Fruit fly (Drosophila melanogaster): ENCODE measurements around the gene CG13857.

CG13857 gene

dm6 chr3R:22367126-22368076 is 26.5 kb downstream of the CG13857 start, which contains the start of the genes Polr3F and PyK (continued):
- TF ChIP-seq tap (tag; optimal IDR thresholded peaks at IDR 0.05) = no peak
- TF ChIP-seq Dp (GFP tag; optimal IDR thresholded peaks at IDR 0.05) = peak; percentile 66
- TF ChIP-seq CG14014 (GFP tag; IDR thresholded peaks at IDR 0.05) = peak; percentile 48; the same call in 1 of the 2 replicates
- TF ChIP-seq CG7839 (tag; optimal IDR thresholded peaks at IDR 0.05) = peak; percentile 28
- TF ChIP-seq cas (GFP tag; IDR thresholded peaks at IDR 0.05) = no peak
- TF ChIP-seq Taf1 (GFP tag; IDR thresholded peaks at IDR 0.05) = no peak
- TF ChIP-seq Hmr (GFP tag; optimal IDR thresholded peaks at IDR 0.05) = peak; percentile 51
- TF ChIP-seq sisA (GFP tag; IDR thresholded peaks at IDR 0.05) = no peak
- no peak for TF ChIP-seq slou (GFP tag; optimal IDR thresholded peaks at IDR 0.05)
- TF ChIP-seq CG4617 (GFP tag; optimal IDR thresholded peaks at IDR 0.05; ENCODE audit: borderline replicate concordance) = peak; percentile 30
- peak; percentile 32 for TF ChIP-seq lbe (GFP tag; optimal IDR thresholded peaks at IDR 0.05)
- no peak for TF ChIP-seq CG17612 (GFP tag; IDR thresholded peaks at IDR 0.05)
- peak; percentile 38 for TF ChIP-seq CG30020 (tag; optimal IDR thresholded peaks at IDR 0.05)
- TF ChIP-seq prd (optimal IDR thresholded peaks at IDR 0.05) = no peak
- TF ChIP-seq prd (GFP tag; IDR thresholded peaks at IDR 0.05) = no peak
- TF ChIP-seq luna (GFP tag; optimal IDR thresholded peaks at IDR 0.05) = no peak
- no peak for TF ChIP-seq Dbx (GFP tag; IDR thresholded peaks at IDR 0.05)
- no peak for TF ChIP-seq jigr1 (GFP tag; IDR thresholded peaks at IDR 0.05)
- peak; percentile 10 for TF ChIP-seq Dip3 (GFP tag; optimal IDR thresholded peaks at IDR 0.05)
- no peak for TF ChIP-seq bcd (GFP tag; optimal IDR thresholded peaks at IDR 0.05)
- TF ChIP-seq CG15011 (GFP tag; optimal IDR thresholded peaks at IDR 0.05) = no peak
- no peak for TF ChIP-seq CTCF (GFP tag; optimal IDR thresholded peaks at IDR 0.05)
- TF ChIP-seq CG8290 (GFP tag; optimal IDR thresholded peaks at IDR 0.05) = no peak
- peak in 1 of 2 experiments; percentile 40 for TF ChIP-seq CG8290 (tag; optimal IDR thresholded peaks at IDR 0.05)
- TF ChIP-seq nau (GFP tag; optimal IDR thresholded peaks at IDR 0.05) = no peak
- no peak for TF ChIP-seq gcm2 (GFP tag; optimal IDR thresholded peaks at IDR 0.05)
- TF ChIP-seq dan (GFP tag; IDR thresholded peaks at IDR 0.05) = no peak
- TF ChIP-seq danr (GFP tag; IDR thresholded peaks at IDR 0.05) = no peak
- peak; percentile 64 for TF ChIP-seq Jarid2 (GFP tag; optimal IDR thresholded peaks at IDR 0.05)
- TF ChIP-seq CG12942 (GFP tag; optimal IDR thresholded peaks at IDR 0.05) = no peak
- TF ChIP-seq CG18476 (GFP tag; optimal IDR thresholded peaks at IDR 0.05) = peak; percentile 24
- peak; percentile 20; the same call in 1 of the 2 replicates for TF ChIP-seq Xrp1 (GFP tag; IDR thresholded peaks at IDR 0.05)
- no peak for TF ChIP-seq CG12219 (GFP tag; optimal IDR thresholded peaks at IDR 0.05)
- TF ChIP-seq CG2120 (GFP tag; optimal IDR thresholded peaks at IDR 0.05) = peak; percentile 52
- TF ChIP-seq CG3407 (GFP tag; optimal IDR thresholded peaks at IDR 0.05) = no peak
- TF ChIP-seq Dad (GFP tag; optimal IDR thresholded peaks at IDR 0.05) = peak; percentile 8
- TF ChIP-seq sens-2 (GFP tag; IDR thresholded peaks at IDR 0.05) = no peak
- TF ChIP-seq ase (GFP tag; IDR thresholded peaks at IDR 0.05) = no peak
- TF ChIP-seq D19B (GFP tag; optimal IDR thresholded peaks at IDR 0.05) = peak; percentile 6
- peak; percentile 56 for TF ChIP-seq CG2712 (tag; optimal IDR thresholded peaks at IDR 0.05)
- TF ChIP-seq pho (GFP tag; optimal IDR thresholded peaks at IDR 0.05) = peak; percentile 25
- peak; percentile 79 for TF ChIP-seq gfzf (GFP tag; optimal IDR thresholded peaks at IDR 0.05)
- no peak for TF ChIP-seq pfk (GFP tag; optimal IDR thresholded peaks at IDR 0.05)
- TF ChIP-seq CG13775 (GFP tag; optimal IDR thresholded peaks at IDR 0.05) = peak; percentile 40
- TF ChIP-seq MTF-1 (GFP tag; optimal IDR thresholded peaks at IDR 0.05; ENCODE audit: borderline replicate concordance) = no peak
- no peak for TF ChIP-seq CG14860 (GFP tag; IDR thresholded peaks at IDR 0.05; ENCODE audit: partially characterized antibody)
- no peak for TF ChIP-seq CG4282 (GFP tag; optimal IDR thresholded peaks at IDR 0.05)
- no peak for TF ChIP-seq pum (GFP tag; optimal IDR thresholded peaks at IDR 0.05)
- TF ChIP-seq HLH3B (GFP tag; IDR thresholded peaks at IDR 0.05) = no peak
- no peak for TF ChIP-seq GATAe (GFP tag; conservative IDR thresholded peaks at IDR 0.05)
